Worm (Caenorhabditis elegans): ENCODE results near the gene tbc-6.

DNA sequence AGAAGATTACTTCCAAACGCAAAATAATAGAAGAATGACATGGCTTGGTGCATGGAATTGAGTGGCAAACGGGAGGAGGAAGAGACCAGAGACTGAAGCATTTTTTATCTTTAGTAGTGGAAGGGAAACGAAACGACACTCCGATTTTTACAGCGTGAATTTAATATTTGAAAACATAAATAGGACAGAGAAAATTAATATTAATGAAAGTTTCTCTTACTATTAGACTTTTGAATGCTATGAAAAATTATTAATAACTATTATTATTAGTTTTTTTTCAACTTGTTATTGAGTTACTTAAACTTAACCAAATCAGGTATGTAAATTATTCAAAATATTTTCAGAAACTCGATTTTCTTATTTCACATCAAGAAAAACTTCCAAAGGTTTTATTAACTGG is 32.1 kb downstream of the tbc-6 start, which contains the start of gene C44B7.7:
- TF ChIP-seq ztf-29 (GFP tag; IDR thresholded peaks at IDR 0.05) = no peak
- no peak for TF ChIP-seq med-1 (GFP tag; optimal IDR thresholded peaks at IDR 0.05; ENCODE audit: insufficient read depth)
- no peak for TF ChIP-seq flt-1 (GFP tag; IDR thresholded peaks at IDR 0.05)
- TF ChIP-seq T22C8.4 (GFP tag; IDR thresholded peaks at IDR 0.05) = no peak
- no peak for TF ChIP-seq ref-1 (GFP tag; conservative IDR thresholded peaks at IDR 0.05)

Data from whole organism, midembryonic.